Worm (Caenorhabditis elegans) whole organism, L1 larva: ENCODE results near the gene C34F6.5.

Source experiments
- aha-1 ChIP-seq: fragments of 150-350 bp; optimal IDR thresholded peaks from 2 replicates; lab custom pipeline; 2014; ENCODE audit warnings: missing biosample characterization, missing genetic modification characterization
- lin-13 ChIP-seq: fragments of 150-350 bp; optimal IDR thresholded peaks from 2 replicates; lab custom pipeline; 2014; ENCODE audit warnings: missing biosample characterization, missing genetic modification reagents, missing genetic modification characterization
- swsn-7 ChIP-seq: sonication (generic microtip); optimal IDR thresholded peaks from 2 replicates; lab custom pipeline; 2016; ENCODE audit warnings: missing genetic modification characterization, missing compliant biosample characterization
- unc-62 ChIP-seq: fragments of 150-350 bp; optimal IDR thresholded peaks from 2 replicates; lab custom pipeline; 2014; ENCODE audit warnings: missing biosample characterization, missing genetic modification reagents, missing genetic modification characterization
- unc-86 ChIP-seq: sonication (generic microtip); optimal IDR thresholded peaks from 2 replicates; lab custom pipeline; 2016; ENCODE audit warnings: missing genetic modification characterization, missing compliant biosample characterization

- no peak for TF ChIP-seq unc-86 (tag; lab: Kevin White, UChicago)
- no peak for TF ChIP-seq lin-13 (GFP tag; lab: Kevin White, UChicago)
- TF ChIP-seq unc-62 (GFP tag; lab: Kevin White, UChicago), result no peak
- no peak for TF ChIP-seq aha-1 (tag; lab: Kevin White, UChicago)
- TF ChIP-seq swsn-7, result no peak
Measured at ce11 chrX:11222597-11223218, 14.0 kb upstream of the C34F6.5 start, which contains the start of gene C34F6.9.
